Fruit fly (Drosophila melanogaster) whole organism, adult: ENCODE data around the gene CG12589.

Experiments used
- CG11617 ChIP-seq: fragments of 200-800 bp; sonication (Bioruptor generic); optimal IDR thresholded peaks from 2 replicates; lab custom pipeline; 2017; ENCODE audit warnings: mild to moderate bottlenecking, missing biosample characterization, missing genetic modification reagents, missing genetic modification characterization
- CG12768 ChIP-seq: fragments of 200-800 bp; sonication (Bioruptor generic); optimal IDR thresholded peaks from 2 replicates; lab custom pipeline; 2017; ENCODE audit warnings: missing biosample characterization, missing genetic modification characterization, mild to moderate bottlenecking, moderate library complexity, missing genetic modification reagents
- CG14711 ChIP-seq: fragments of 200-800 bp; sonication (Bioruptor generic); optimal IDR thresholded peaks from 2 replicates; lab custom pipeline; 2018; ENCODE audit warnings: missing biosample characterization, mild to moderate bottlenecking, missing genetic modification characterization, moderate library complexity
- CG1620 ChIP-seq: fragments of 200-800 bp; sonication (Bioruptor generic); optimal IDR thresholded peaks from 2 replicates; lab custom pipeline; 2016; ENCODE audit warnings: missing biosample characterization, missing genetic modification characterization
- CG33017 ChIP-seq: fragments of 200-800 bp; sonication (Bioruptor generic); optimal IDR thresholded peaks from 2 replicates; lab custom pipeline; 2018; ENCODE audit warnings: missing biosample characterization, mild to moderate bottlenecking, missing genetic modification characterization, moderate library complexity
- CG5204 ChIP-seq: fragments of 200-800 bp; sonication (Bioruptor generic); optimal IDR thresholded peaks from 2 replicates; lab custom pipeline; 2016; ENCODE audit warnings: missing biosample characterization, missing genetic modification characterization
- CG7045 ChIP-seq: fragments of 200-800 bp; sonication (Bioruptor generic); optimal IDR thresholded peaks from 2 replicates; lab custom pipeline; 2017; ENCODE audit warnings: missing biosample characterization, mild to moderate bottlenecking, missing genetic modification characterization
- CG7101 ChIP-seq: fragments of 200-800 bp; sonication (Bioruptor generic); optimal IDR thresholded peaks from 2 replicates; lab custom pipeline; 2018; ENCODE audit warnings: missing biosample characterization, mild to moderate bottlenecking, missing genetic modification characterization, moderate library complexity
- Clk ChIP-seq: fragments of 200-800 bp; sonication (Bioruptor generic); optimal IDR thresholded peaks from 2 replicates; lab custom pipeline; 2017; ENCODE audit warnings: missing biosample characterization, missing genetic modification characterization
- Crg-1 ChIP-seq: fragments of 200-800 bp; sonication (Bioruptor generic); optimal IDR thresholded peaks from 2 replicates; lab custom pipeline; 2016; ENCODE audit warnings: missing biosample characterization, missing genetic modification characterization
- Hr96 ChIP-seq: fragments of 200-800 bp; sonication (Bioruptor generic); optimal IDR thresholded peaks from 2 replicates; lab custom pipeline; 2016; ENCODE audit warnings: missing biosample characterization, missing genetic modification characterization
- Mnt ChIP-seq: fragments of 200-800 bp; sonication (Bioruptor generic); optimal IDR thresholded peaks from 2 replicates; lab custom pipeline; 2016; ENCODE audit warnings: missing biosample characterization, mild to moderate bottlenecking, missing genetic modification characterization
- bab1 ChIP-seq: fragments of 200-800 bp; sonication (Bioruptor generic); optimal IDR thresholded peaks from 3 replicates; lab custom pipeline; 2019; ENCODE audit warnings: missing biosample characterization, mild to moderate bottlenecking, missing genetic modification characterization, moderate library complexity
- cic ChIP-seq: fragments of 200-800 bp; sonication (Bioruptor generic); optimal IDR thresholded peaks from 2 replicates; lab custom pipeline; 2017; ENCODE audit warnings: missing biosample characterization, mild to moderate bottlenecking, missing genetic modification characterization, moderate library complexity
- cnc ChIP-seq, 2 experiments: fragments of >200 bp; optimal IDR thresholded peaks; 2 replicates each; lab custom pipeline; 2017
- kay ChIP-seq: fragments of 200-800 bp; sonication (Bioruptor generic); peaks from one replicate; lab custom pipeline; 2016; ENCODE audit warnings: missing biosample characterization, missing genetic modification characterization, borderline replicate concordance
- ovo ChIP-seq: fragments of 200-800 bp; sonication (Bioruptor generic); optimal IDR thresholded peaks from 2 replicates; lab custom pipeline; 2016; ENCODE audit warnings: missing biosample characterization, missing genetic modification characterization
- pad ChIP-seq: fragments of 200-800 bp; sonication (Bioruptor generic); optimal IDR thresholded peaks from 3 replicates; lab custom pipeline; 2017; ENCODE audit warnings: missing biosample characterization, missing genetic modification characterization, mild to moderate bottlenecking, moderate library complexity, missing genetic modification reagents
- tj ChIP-seq: fragments of 200-800 bp; sonication (Bioruptor generic); optimal IDR thresholded peaks from 3 replicates; lab custom pipeline; 2017; ENCODE audit warnings: missing biosample characterization, mild to moderate bottlenecking, missing genetic modification characterization, moderate library complexity
- toe ChIP-seq: fragments of 200-800 bp; sonication (Bioruptor generic); optimal IDR thresholded peaks from 2 replicates; lab custom pipeline; 2016; ENCODE audit warnings: missing biosample characterization, missing genetic modification characterization

Gene CG12589

DNA sequence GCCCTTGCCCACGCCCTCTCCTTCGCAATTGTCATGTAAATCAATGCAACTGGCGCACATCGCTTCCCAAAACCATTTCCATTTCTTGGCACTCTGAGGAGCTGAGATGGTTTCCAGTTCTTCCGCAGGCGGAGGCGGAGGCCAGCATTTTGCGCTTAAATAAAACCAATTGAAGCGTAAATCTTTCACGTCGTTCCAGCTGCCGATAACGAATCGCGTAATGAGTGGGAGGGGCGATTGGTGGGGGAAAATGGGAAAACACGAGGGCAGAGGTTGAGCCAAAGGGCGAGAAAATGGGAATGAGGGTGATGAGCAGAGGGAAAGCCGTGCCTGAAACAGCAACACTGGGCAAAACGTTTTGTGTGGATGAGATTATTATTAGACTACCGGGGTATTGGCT is 36.4 kb downstream of the CG12589 start:
- TF ChIP-seq CG12768 (GFP tag; lab: Kevin White, UChicago) = no peak
- no peak for TF ChIP-seq Clk (GFP tag; lab: Kevin White, UChicago)
- TF ChIP-seq Crg-1 (GFP tag; lab: Kevin White, UChicago) = no peak
- no peak for TF ChIP-seq Mnt (GFP tag; lab: Kevin White, UChicago)
- TF ChIP-seq CG14711 (tag; lab: Kevin White, UChicago) = no peak
- TF ChIP-seq kay = no peak
- TF ChIP-seq ovo (GFP tag; lab: Kevin White, UChicago) = no peak
- no peak for TF ChIP-seq cic (GFP tag; lab: Kevin White, UChicago)
- TF ChIP-seq CG11617 (GFP tag; lab: Kevin White, UChicago) = no peak
- no peak for TF ChIP-seq tj (GFP tag; lab: Kevin White, UChicago)

DNA sequence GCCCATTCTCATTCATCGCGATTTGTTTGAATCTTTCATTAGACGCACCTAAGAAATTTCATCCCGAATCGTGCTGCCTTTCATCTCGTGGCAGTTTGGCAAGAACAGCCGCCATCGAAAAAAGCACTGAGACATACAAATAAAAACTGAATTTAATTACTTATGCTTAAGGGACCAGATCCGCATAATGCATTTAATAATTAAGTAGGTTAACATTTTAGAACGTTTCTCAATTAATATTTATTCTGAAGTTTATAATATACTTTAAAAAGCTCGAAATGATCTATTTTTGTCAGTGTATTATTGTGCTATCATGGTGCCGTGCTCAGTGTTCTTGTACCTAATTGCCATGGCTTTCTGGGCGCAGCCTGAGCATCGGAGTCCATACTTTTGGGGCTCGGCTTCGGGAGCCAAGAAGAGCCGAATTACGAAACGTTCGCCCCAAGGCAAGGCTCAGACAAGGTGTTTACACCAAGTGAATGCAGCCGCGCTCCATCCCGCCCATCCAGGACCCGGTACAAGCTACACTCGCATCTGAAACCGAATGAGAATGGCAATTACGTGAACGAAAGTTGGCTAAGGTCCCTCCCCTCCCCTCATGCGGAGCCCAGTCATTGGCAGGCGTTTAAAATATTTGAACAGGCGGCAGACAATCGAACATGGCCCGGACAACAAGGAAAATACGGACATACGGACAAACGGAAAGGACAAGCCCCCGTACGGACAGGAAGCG is 38.3 kb downstream of the CG12589 start:
- TF ChIP-seq kay (no peak), toe (GFP tag; lab: Kevin White, UChicago) (no peak), bab1 (GFP tag; lab: Kevin White, UChicago) (no peak), CG33017 (no peak), CG7101 (tag; lab: Kevin White, UChicago) (no peak), CG7045 (GFP tag; lab: Kevin White, UChicago) (no peak), pad (GFP tag; lab: Kevin White, UChicago) (no peak)

DNA sequence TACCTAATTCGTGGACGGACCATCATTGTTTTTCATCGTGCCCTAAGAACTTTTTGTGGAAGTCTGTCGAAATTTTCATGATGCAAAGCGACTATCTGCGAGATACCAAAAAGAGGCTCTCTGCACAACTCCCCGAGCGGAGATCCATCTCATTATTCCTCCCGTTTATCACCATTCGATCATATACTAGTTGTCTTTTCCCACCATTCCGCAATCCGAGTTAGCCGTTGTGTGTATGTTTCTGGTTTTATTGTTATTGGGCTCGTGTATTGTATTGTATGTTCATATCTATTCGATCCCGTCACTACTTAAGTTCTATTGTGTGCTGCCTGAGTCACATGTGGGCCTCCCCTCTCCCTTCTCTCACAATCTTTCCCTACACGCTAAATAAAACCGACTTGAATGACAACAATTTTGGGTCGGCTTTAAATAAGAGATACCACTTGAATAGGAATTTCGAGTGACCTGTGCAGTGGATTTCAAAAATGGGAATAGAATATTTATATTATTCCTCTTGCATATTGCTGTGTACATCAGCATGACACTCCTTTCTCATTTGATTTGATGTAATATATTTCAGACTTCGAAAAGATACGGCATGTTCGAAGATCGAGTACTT is 40.8 kb downstream of the CG12589 start:
- TF ChIP-seq Hr96 (GFP tag; lab: Kevin White, UChicago) = no peak
- no peak for TF ChIP-seq cnc (optimal IDR thresholded peaks at IDR 0.05; lab: Kevin White, UChicago)
- TF ChIP-seq cic (GFP tag; lab: Kevin White, UChicago) = no peak
- no peak for TF ChIP-seq CG7101 (tag; lab: Kevin White, UChicago)
- no peak for TF ChIP-seq Crg-1 (GFP tag; lab: Kevin White, UChicago)
- TF ChIP-seq kay = no peak
- no peak for TF ChIP-seq CG14711 (tag; lab: Kevin White, UChicago)
- no peak for TF ChIP-seq CG5204
- TF ChIP-seq toe (GFP tag; lab: Kevin White, UChicago) = no peak

DNA sequence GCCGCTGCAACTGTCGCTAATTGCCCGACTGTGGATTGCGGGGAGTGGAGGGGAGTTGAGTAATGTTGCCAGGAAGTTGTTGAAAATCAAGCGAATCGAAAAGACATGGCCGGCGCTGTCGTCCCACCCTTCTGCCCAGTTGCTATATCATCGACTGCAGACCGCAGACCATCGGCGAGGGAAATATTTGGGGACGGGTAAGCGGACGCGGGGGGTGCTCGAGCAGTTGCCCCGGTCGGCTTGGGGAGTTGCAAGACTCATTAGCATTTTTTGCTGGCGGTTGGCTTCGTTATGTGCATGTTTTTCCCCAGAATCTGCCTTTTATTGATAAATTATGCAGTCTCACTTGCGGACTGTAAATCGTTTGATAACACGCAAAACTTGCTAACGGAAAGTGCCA is 41.6 kb downstream of the CG12589 start:
- TF ChIP-seq CG11617 (GFP tag; lab: Kevin White, UChicago) = no peak
- TF ChIP-seq CG7045 (GFP tag; lab: Kevin White, UChicago) = no peak
- TF ChIP-seq CG5204 = no peak
- no peak for TF ChIP-seq toe (GFP tag; lab: Kevin White, UChicago)
- TF ChIP-seq pad (GFP tag; lab: Kevin White, UChicago) = no peak
- TF ChIP-seq tj (GFP tag; lab: Kevin White, UChicago) = no peak
- TF ChIP-seq CG14711 (tag; lab: Kevin White, UChicago) = no peak

dm6 chr3R:5095930-5096572 is 42.7 kb downstream of the CG12589 start:
- TF ChIP-seq tj (GFP tag; lab: Kevin White, UChicago) (peak; percentile 47), ovo (GFP tag; lab: Kevin White, UChicago) (no peak)

DNA sequence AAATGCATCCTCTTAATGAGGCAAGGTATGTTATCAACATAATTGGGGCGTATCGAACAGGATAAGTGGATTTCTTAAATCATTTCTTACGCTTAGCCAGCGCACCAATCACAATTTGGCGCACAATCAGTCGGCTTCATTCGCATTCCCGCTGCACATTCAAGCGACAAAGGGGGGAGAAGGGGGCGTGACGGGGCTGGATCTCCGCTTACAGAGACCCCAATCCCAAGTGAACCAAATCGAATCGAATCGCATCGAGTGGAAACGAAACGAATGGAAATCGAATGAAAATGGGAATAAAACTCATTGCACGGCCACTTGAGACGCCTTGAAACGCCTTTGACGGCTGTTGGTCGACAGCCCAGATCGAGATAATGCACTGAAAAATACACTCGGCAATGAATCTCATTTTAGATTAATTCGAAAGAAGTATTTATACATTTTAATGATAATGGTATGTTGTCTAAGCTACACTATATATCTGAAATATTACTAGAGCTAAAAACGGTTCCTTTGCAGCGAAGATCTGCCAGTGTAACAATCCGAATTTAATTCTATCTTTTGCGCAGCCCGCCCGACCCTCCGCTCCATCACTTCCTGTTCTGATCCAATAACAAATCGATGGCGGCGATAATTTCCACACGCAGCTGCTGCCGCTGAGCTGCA is 43.5 kb downstream of the CG12589 start:
- TF ChIP-seq pad (GFP tag; lab: Kevin White, UChicago) = no peak
- TF ChIP-seq CG11617 (GFP tag; lab: Kevin White, UChicago) = no peak
- TF ChIP-seq CG7101 (tag; lab: Kevin White, UChicago) = no peak
- no peak for TF ChIP-seq toe (GFP tag; lab: Kevin White, UChicago)
- no peak for TF ChIP-seq cic (GFP tag; lab: Kevin White, UChicago)
- no peak for TF ChIP-seq CG5204
- no peak for TF ChIP-seq Clk (GFP tag; lab: Kevin White, UChicago)
- no peak for TF ChIP-seq Mnt (GFP tag; lab: Kevin White, UChicago)

DNA sequence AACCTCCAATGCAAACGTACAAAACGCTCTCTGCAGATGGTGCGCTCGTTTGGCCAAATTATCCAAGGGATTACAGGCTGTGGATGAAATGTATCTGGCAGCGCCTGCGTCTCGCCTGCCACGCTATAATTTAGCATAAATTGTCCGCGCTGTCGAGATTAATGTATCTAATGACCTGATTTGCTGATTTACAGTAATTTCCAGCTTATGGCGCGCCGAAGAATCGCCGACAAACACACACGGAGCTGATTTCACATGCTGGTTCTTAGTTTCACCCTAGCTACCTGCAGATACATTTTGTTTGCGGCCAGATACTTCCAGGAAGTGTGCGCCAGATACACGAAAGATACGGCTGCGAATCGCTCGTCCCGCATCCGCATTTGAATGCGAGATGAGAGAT is 44.5 kb downstream of the CG12589 start:
- no peak for TF ChIP-seq CG7045 (GFP tag; lab: Kevin White, UChicago)
- TF ChIP-seq Mnt (GFP tag; lab: Kevin White, UChicago) = no peak
- TF ChIP-seq bab1 (GFP tag; lab: Kevin White, UChicago) = no peak
- no peak for TF ChIP-seq cnc (optimal IDR thresholded peaks at IDR 0.05; lab: Kevin White, UChicago)
- TF ChIP-seq kay = no peak
- TF ChIP-seq tj (GFP tag; lab: Kevin White, UChicago) = no peak
- TF ChIP-seq Hr96 (GFP tag; lab: Kevin White, UChicago) = no peak
- TF ChIP-seq CG1620 (GFP tag; lab: Kevin White, UChicago) = no peak
- TF ChIP-seq CG7101 (tag; lab: Kevin White, UChicago) = no peak
- TF ChIP-seq ovo (GFP tag; lab: Kevin White, UChicago) = no peak
